Fruit fly (Drosophila melanogaster): ENCODE results near the gene Pka-C2.

DNA sequence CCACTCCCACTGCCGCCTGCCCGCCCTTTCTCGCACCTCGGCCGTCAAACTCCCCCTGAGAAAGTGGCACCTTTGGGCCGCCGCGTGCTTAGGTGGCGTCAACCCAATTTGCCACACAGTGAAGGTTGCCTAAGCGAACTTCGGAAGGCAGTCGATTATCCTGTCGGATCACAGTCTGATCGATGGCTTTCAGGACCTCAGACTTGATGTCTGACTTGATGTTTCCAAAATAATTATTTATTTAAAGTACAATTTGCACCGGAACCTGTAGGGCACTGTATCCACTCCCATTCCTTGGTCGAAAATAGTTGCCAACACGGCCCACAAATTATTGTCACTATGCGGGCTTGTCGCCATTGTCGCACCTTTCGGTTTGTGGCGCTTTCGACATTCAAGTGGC, 17.5 kb upstream of the Pka-C2 start:
- TF ChIP-seq Sox14 (GFP tag; optimal IDR thresholded peaks at IDR 0.05) (no peak), Hr4 (GFP tag; optimal IDR thresholded peaks at IDR 0.05) (peak; percentile 58), CG11294 (GFP tag; IDR thresholded peaks at IDR 0.05) (peak; percentile 14; the same call in 1 of the 2 replicates), CG6854 (GFP tag; optimal IDR thresholded peaks at IDR 0.05) (no peak), CG6163 (GFP tag; IDR thresholded peaks at IDR 0.05) (peak; percentile 57; the same call in 1 of the 3 replicates)
